Fruit fly (Drosophila melanogaster): ENCODE data around the gene Polr2J.

dm6 chr2L:17448435-17448834 is 38.2 kb upstream of the Polr2J start:
- TF ChIP-seq CG16779 (GFP tag; IDR thresholded peaks at IDR 0.05) (no peak), Sry-β (GFP tag; optimal IDR thresholded peaks at IDR 0.05) (no peak), fru (optimal IDR thresholded peaks at IDR 0.05) (no peak)
